Worm (Caenorhabditis elegans): ENCODE measurements around the gene ncam-1.

DNA sequence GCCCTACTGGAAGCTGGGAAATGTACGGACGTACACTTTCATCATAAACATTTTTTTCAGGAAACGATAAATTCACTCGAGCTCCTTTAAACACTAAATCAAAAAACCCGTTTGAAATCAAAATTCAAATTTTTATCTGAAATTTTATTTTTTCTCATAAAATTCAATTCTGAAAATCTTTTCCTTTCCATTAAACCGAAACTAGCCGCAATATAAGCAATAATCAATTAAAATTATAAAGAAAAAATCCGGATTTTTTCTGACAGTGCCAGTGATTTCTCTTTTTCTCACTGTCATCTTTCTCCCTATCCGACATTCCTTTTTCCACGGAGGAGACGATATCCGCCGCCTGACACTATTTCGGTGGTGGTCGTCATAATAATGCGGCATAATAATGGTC, 35.8 kb upstream of the ncam-1 start, which contains the start of gene lpr-7:
- no peak for TF ChIP-seq cog-1 (tag; optimal IDR thresholded peaks at IDR 0.05)
- TF ChIP-seq flt-1 (GFP tag; IDR thresholded peaks at IDR 0.05) = no peak
- no peak for TF ChIP-seq ztf-23 (GFP tag; IDR thresholded peaks at IDR 0.05)
- TF ChIP-seq med-1 (GFP tag; optimal IDR thresholded peaks at IDR 0.05; ENCODE audit: insufficient read depth) = no peak
